Fruit fly (Drosophila melanogaster): ENCODE data around the gene Sfmbt.

The Sfmbt gene

dm6 chr2L:13156349-13156748 lies 20.2 kb downstream of the Sfmbt start (continued):
- TF ChIP-seq CG12659 (GFP tag; optimal IDR thresholded peaks at IDR 0.05) (peak; percentile 12), CG12155 (GFP tag; optimal IDR thresholded peaks at IDR 0.05) (no peak), Adf1 (GFP tag; IDR thresholded peaks at IDR 0.05) (no peak), gfzf (GFP tag; optimal IDR thresholded peaks at IDR 0.05) (no peak), gem (tag; optimal IDR thresholded peaks at IDR 0.05) (peak; percentile 61), insv (GFP tag; optimal IDR thresholded peaks at IDR 0.05) (no peak), CG11504 (tag; optimal IDR thresholded peaks at IDR 0.05) (peak; percentile 61), CG10431 (GFP tag; optimal IDR thresholded peaks at IDR 0.05) (no peak), Nf-YC (tag; optimal IDR thresholded peaks at IDR 0.05) (peak; percentile 26), CG15601 (tag; optimal IDR thresholded peaks at IDR 0.05) (no peak), exex (tag; optimal IDR thresholded peaks at IDR 0.05) (no peak), tin (GFP tag; optimal IDR thresholded peaks at IDR 0.05) (no peak), lilli (GFP tag; optimal IDR thresholded peaks at IDR 0.05) (no peak), sr (GFP tag; IDR thresholded peaks at IDR 0.05) (no peak), CG33213 (GFP tag; optimal IDR thresholded peaks at IDR 0.05) (no peak), CG15269 (tag; optimal IDR thresholded peaks at IDR 0.05) (peak; percentile 63), CG11398 (GFP tag; optimal IDR thresholded peaks at IDR 0.05) (no peak), CrebB (tag; optimal IDR thresholded peaks at IDR 0.05) (no peak), Fer3 (tag; optimal IDR thresholded peaks at IDR 0.05) (peak; percentile 11), CG18764 (GFP tag; optimal IDR thresholded peaks at IDR 0.05) (no peak), CG9727 (GFP tag; optimal IDR thresholded peaks at IDR 0.05) (no peak), Atf-2 (GFP tag; optimal IDR thresholded peaks at IDR 0.05) (no peak), salm (tag; optimal IDR thresholded peaks at IDR 0.05) (no peak), org-1 (GFP tag; optimal IDR thresholded peaks at IDR 0.05) (no peak), CG6254 (GFP tag; optimal IDR thresholded peaks at IDR 0.05) (no peak), Bdp1 (GFP tag; optimal IDR thresholded peaks at IDR 0.05) (no peak), bigmax (GFP tag; optimal IDR thresholded peaks at IDR 0.05) (no peak), CG2712 (tag; optimal IDR thresholded peaks at IDR 0.05) (peak; percentile 41), Scr (GFP tag; IDR thresholded peaks at IDR 0.05; ENCODE audit: partially characterized antibody) (no peak), rib (GFP tag; IDR thresholded peaks at IDR 0.05) (no peak), lmd (GFP tag; IDR thresholded peaks at IDR 0.05) (peak; percentile 22; the same call in 1 of the 2 replicates), CG15514 (GFP tag; optimal IDR thresholded peaks at IDR 0.05) (no peak), jigr1 (GFP tag; IDR thresholded peaks at IDR 0.05) (no peak), Oli (tag; optimal IDR thresholded peaks at IDR 0.05) (peak; percentile 28), CoRest (tag; optimal IDR thresholded peaks at IDR 0.05) (peak; percentile 24), CG13424 (tag; optimal IDR thresholded peaks at IDR 0.05) (peak; percentile 40), CG8478 (optimal IDR thresholded peaks at IDR 0.05) (no peak), CG10147 (GFP tag; optimal IDR thresholded peaks at IDR 0.05) (peak; percentile 4), CG34376 (GFP tag; optimal IDR thresholded peaks at IDR 0.05) (no peak), CG2678 (tag; optimal IDR thresholded peaks at IDR 0.05) (peak; percentile 52), tap (tag; optimal IDR thresholded peaks at IDR 0.05) (peak; percentile 6), Bteb2 (GFP tag; optimal IDR thresholded peaks at IDR 0.05) (no peak), CG7839 (tag; optimal IDR thresholded peaks at IDR 0.05) (peak; percentile 46), Fer2 (tag; optimal IDR thresholded peaks at IDR 0.05) (no peak), al (GFP tag; IDR thresholded peaks at IDR 0.05) (0 out of 2 replicates have a peak, but pooled peaks have one; percentile 18), Meics (GFP tag; optimal IDR thresholded peaks at IDR 0.05) (peak; percentile 24), nmo (GFP tag; optimal IDR thresholded peaks at IDR 0.05) (peak; percentile 12), disco-r (GFP tag; optimal IDR thresholded peaks at IDR 0.05) (no peak), grau (tag; optimal IDR thresholded peaks at IDR 0.05) (peak; percentile 33), shn (GFP tag; optimal IDR thresholded peaks at IDR 0.05) (no peak), CG15073 (GFP tag; optimal IDR thresholded peaks at IDR 0.05) (no peak)
